Worm (Caenorhabditis elegans) whole organism, early embryonic: ENCODE results near the gene F47G9.6.

Experiments used
- B0310.2 ChIP-seq: sonication (generic microtip); optimal IDR thresholded peaks from 2 replicates; lab custom pipeline; 2016; ENCODE audit warnings: mild to moderate bottlenecking, missing genetic modification characterization, missing compliant biosample characterization
- F13C5.2 ChIP-seq: sonication (generic microtip); optimal IDR thresholded peaks from 2 replicates; lab custom pipeline; 2017; ENCODE audit warnings: mild to moderate bottlenecking, missing genetic modification characterization, inconsistent platforms, missing compliant biosample characterization
- ama-1 ChIP-seq: fragments of 150-350 bp; optimal IDR thresholded peaks from 2 replicates; lab custom pipeline; 2014
- ceh-13 ChIP-seq: fragments of 200-800 bp; sonication (Bioruptor generic); optimal IDR thresholded peaks from 2 replicates; lab custom pipeline; 2018; ENCODE audit warnings: mild to moderate bottlenecking, missing genetic modification characterization, missing compliant biosample characterization
- ceh-36 ChIP-seq: sonication (generic microtip); optimal IDR thresholded peaks from 2 replicates; lab custom pipeline; 2016; ENCODE audit warnings: missing genetic modification characterization, inconsistent platforms, missing compliant biosample characterization
- flt-1 ChIP-seq: fragments of 200-800 bp; sonication (Bioruptor generic); IDR thresholded peaks from 2 replicates; pipeline ENCODE4 v1.3.6; 2022; ENCODE audit warnings: missing genetic modification characterization, missing compliant biosample characterization
- hmbx-1 ChIP-seq: sonication (generic microtip); optimal IDR thresholded peaks from 2 replicates; lab custom pipeline; 2016; ENCODE audit warnings: mild to moderate bottlenecking, missing genetic modification characterization, missing compliant biosample characterization
- hmg-4 ChIP-seq: fragments of 200-800 bp; sonication (Bioruptor generic); optimal IDR thresholded peaks from 2 replicates; lab custom pipeline; 2018; ENCODE audit warnings: mild to moderate bottlenecking, missing genetic modification characterization, missing compliant biosample characterization
- pes-1 ChIP-seq: fragments of 200-800 bp; sonication (Bioruptor generic); IDR thresholded peaks from 2 replicates; pipeline ENCODE4 v1.3.6; 2022; ENCODE audit warnings: missing genetic modification reagents, missing genetic modification characterization, missing compliant biosample characterization
- scrt-1 ChIP-seq: fragments of 200-800 bp; sonication (Bioruptor generic); IDR thresholded peaks from 2 replicates; pipeline ENCODE4 v1.3.6; 2022; ENCODE audit warnings: missing genetic modification characterization, missing compliant biosample characterization
- tbx-11 ChIP-seq: fragments of 200-800 bp; sonication (Bioruptor generic); IDR thresholded peaks from 2 replicates; pipeline ENCODE4 v1.3.6; 2022; ENCODE audit warnings: missing genetic modification characterization, missing compliant biosample characterization

ce11 chrV:11304200-11304599, 25.0 kb upstream of the F47G9.6 start:
- TF ChIP-seq ceh-13 (GFP tag; lab: Kevin White, UChicago) = no peak
- TF ChIP-seq ama-1 (lab: Kevin White, UChicago) = no peak
- no peak for TF ChIP-seq flt-1
- no peak for TF ChIP-seq pes-1 (GFP tag; lab: Robert Waterston, UW)
- TF ChIP-seq scrt-1 = no peak
- TF ChIP-seq tbx-11 (GFP tag; lab: Robert Waterston, UW) = no peak
- TF ChIP-seq B0310.2 (tag; lab: Kevin White, UChicago) = no peak
- TF ChIP-seq hmbx-1 (tag; lab: Kevin White, UChicago) = no peak
- no peak for TF ChIP-seq F13C5.2 (tag; lab: Kevin White, UChicago)
- no peak for TF ChIP-seq ceh-36
- no peak for TF ChIP-seq hmg-4 (GFP tag; lab: Kevin White, UChicago)
